Fruit fly (Drosophila melanogaster): ENCODE measurements around the gene INPP5E.
A peak's percentile ranks its signal among the peaks of the same experiment; 100 is the strongest.

INPP5E gene

dm6 chr3L:12269867-12270266, 7.6 kb upstream of the INPP5E start (continued):
- TF ChIP-seq Gsc (GFP tag; IDR thresholded peaks at IDR 0.05): no peak
- peak; percentile 20 for TF ChIP-seq nerfin-1 (tag; optimal IDR thresholded peaks at IDR 0.05)
- no peak for TF ChIP-seq CG16779 (GFP tag; IDR thresholded peaks at IDR 0.05)
- TF ChIP-seq crol (GFP tag; IDR thresholded peaks at IDR 0.05): no peak
- TF ChIP-seq vnd (GFP tag; IDR thresholded peaks at IDR 0.05; ENCODE audit: partially characterized antibody): no peak
- no peak for TF ChIP-seq slp2 (GFP tag; optimal IDR thresholded peaks at IDR 0.05)
- TF ChIP-seq Gug (GFP tag; IDR thresholded peaks at IDR 0.05): no peak
- TF ChIP-seq tin (GFP tag; optimal IDR thresholded peaks at IDR 0.05): no peak
- no peak for TF ChIP-seq CG16815 (GFP tag; optimal IDR thresholded peaks at IDR 0.05)
- TF ChIP-seq tll (GFP tag; optimal IDR thresholded peaks at IDR 0.05): no peak
- TF ChIP-seq CG15269 (tag; optimal IDR thresholded peaks at IDR 0.05): peak; percentile 68
- no peak for TF ChIP-seq jing (GFP tag; optimal IDR thresholded peaks at IDR 0.05)
- no peak for TF ChIP-seq Adf1 (GFP tag; IDR thresholded peaks at IDR 0.05)
- no peak for TF ChIP-seq ewg (GFP tag; optimal IDR thresholded peaks at IDR 0.05)
- TF ChIP-seq ind (GFP tag; optimal IDR thresholded peaks at IDR 0.05): no peak
- TF ChIP-seq Dad (GFP tag; optimal IDR thresholded peaks at IDR 0.05): no peak
- TF ChIP-seq hbn (GFP tag; IDR thresholded peaks at IDR 0.05; ENCODE audit: partially characterized antibody): no peak
- peak; percentile 60 for TF ChIP-seq HHEX (GFP tag; optimal IDR thresholded peaks at IDR 0.05)
- peak; percentile 65 for TF ChIP-seq PHDP (tag; optimal IDR thresholded peaks at IDR 0.05)
- TF ChIP-seq fd3F (GFP tag; optimal IDR thresholded peaks at IDR 0.05): peak; percentile 41
- TF ChIP-seq CHES-1-like (GFP tag; optimal IDR thresholded peaks at IDR 0.05): no peak
- no peak for TF ChIP-seq run (tag; optimal IDR thresholded peaks at IDR 0.05)
- no peak for TF ChIP-seq YL-1 (GFP tag; optimal IDR thresholded peaks at IDR 0.05)
- TF ChIP-seq org-1 (GFP tag; optimal IDR thresholded peaks at IDR 0.05): no peak
- TF ChIP-seq stc (GFP tag; IDR thresholded peaks at IDR 0.05): no peak
- TF ChIP-seq Hey (tag; optimal IDR thresholded peaks at IDR 0.05): no peak
- TF ChIP-seq CG10979 (tag; optimal IDR thresholded peaks at IDR 0.05): peak; percentile 3
- TF ChIP-seq Sox102F (GFP tag; optimal IDR thresholded peaks at IDR 0.05): peak; percentile 13
- TF ChIP-seq Deaf1 (tag; optimal IDR thresholded peaks at IDR 0.05): peak; percentile 22
- no peak for TF ChIP-seq lov (optimal IDR thresholded peaks at IDR 0.05)
- no peak for TF ChIP-seq lov (GFP tag; IDR thresholded peaks at IDR 0.05)
- TF ChIP-seq pb (GFP tag; optimal IDR thresholded peaks at IDR 0.05): no peak
- peak; percentile 54 for TF ChIP-seq CG2120 (GFP tag; optimal IDR thresholded peaks at IDR 0.05)
- TF ChIP-seq NK7.1 (GFP tag; optimal IDR thresholded peaks at IDR 0.05): no peak
- no peak for TF ChIP-seq ham (GFP tag; IDR thresholded peaks at IDR 0.05)
- no peak for TF ChIP-seq bab2 (GFP tag; optimal IDR thresholded peaks at IDR 0.05)
- peak; percentile 26 for TF ChIP-seq CG12391 (tag; optimal IDR thresholded peaks at IDR 0.05)
- TF ChIP-seq al (GFP tag; IDR thresholded peaks at IDR 0.05): peak; percentile 6; the same call in 1 of the 2 replicates
- TF ChIP-seq ase (GFP tag; IDR thresholded peaks at IDR 0.05): no peak
- TF ChIP-seq BEAF-32 (GFP tag; optimal IDR thresholded peaks at IDR 0.05): no peak
- TF ChIP-seq CG15696 (tag; optimal IDR thresholded peaks at IDR 0.05): no peak
- TF ChIP-seq Bgb (GFP tag; IDR thresholded peaks at IDR 0.05; ENCODE audit: partially characterized antibody): no peak
- no peak for TF ChIP-seq Dp (GFP tag; optimal IDR thresholded peaks at IDR 0.05)
- no peak for TF ChIP-seq zfh1 (GFP tag; IDR thresholded peaks at IDR 0.05)
- TF ChIP-seq Myb (GFP tag; optimal IDR thresholded peaks at IDR 0.05): no peak
- no peak; the same call in 1 of the 2 replicates for TF ChIP-seq slbo (GFP tag; IDR thresholded peaks at IDR 0.05)
- TF ChIP-seq z (GFP tag; IDR thresholded peaks at IDR 0.05): no peak
- no peak for TF ChIP-seq h (optimal IDR thresholded peaks at IDR 0.05)
- peak; percentile 56 for TF ChIP-seq cwo (GFP tag; optimal IDR thresholded peaks at IDR 0.05)
- no peak for TF ChIP-seq MTF-1 (GFP tag; optimal IDR thresholded peaks at IDR 0.05; ENCODE audit: borderline replicate concordance)
- no peak for TF ChIP-seq usp (GFP tag; optimal IDR thresholded peaks at IDR 0.05)
- no peak for TF ChIP-seq CG32772 (GFP tag; IDR thresholded peaks at IDR 0.05)

Data from whole organism, embryonic.